Fruit fly (Drosophila melanogaster): Measurements from ENCODE around the gene Meltrin.

Gene Meltrin

DNA sequence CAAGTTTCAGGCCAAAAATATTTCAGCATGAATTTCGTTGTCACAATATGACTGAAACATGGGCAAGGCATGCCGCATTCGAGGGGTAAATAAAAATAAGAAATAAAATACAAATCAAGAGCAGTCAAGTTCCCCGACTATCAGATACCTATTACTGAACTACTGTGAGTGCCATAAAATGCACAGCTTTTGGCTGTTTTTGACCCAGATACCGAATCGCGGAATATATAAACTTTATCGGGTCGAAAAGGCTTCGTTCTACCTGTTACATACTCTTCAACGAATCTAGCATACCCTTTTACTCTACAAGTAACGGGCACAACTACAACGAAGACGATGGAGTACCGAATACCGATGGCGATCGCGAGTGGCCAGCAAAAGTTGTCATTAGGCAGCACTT is 9.8 kb upstream of the Meltrin start (continued):
- peak; percentile 74 for TF ChIP-seq dmrt99B (tag; optimal IDR thresholded peaks at IDR 0.05)
- peak; percentile 37 for TF ChIP-seq CG9876 (GFP tag; optimal IDR thresholded peaks at IDR 0.05)
- TF ChIP-seq CG5245 (GFP tag; optimal IDR thresholded peaks at IDR 0.05), result no peak
- no peak for TF ChIP-seq CG4707 (GFP tag; optimal IDR thresholded peaks at IDR 0.05)
- no peak; the same call in 1 of the 2 replicates for TF ChIP-seq CG43689 (GFP tag; IDR thresholded peaks at IDR 0.05)
- TF ChIP-seq hb (GFP tag; IDR thresholded peaks at IDR 0.05; ENCODE audit: partially characterized antibody), result peak; percentile 74; the same call in 2 of the 3 replicates
- peak; percentile 70 for TF ChIP-seq CG10366 (GFP tag; IDR thresholded peaks at IDR 0.05)
- peak; percentile 45 for TF ChIP-seq Chrac-16 (GFP tag; optimal IDR thresholded peaks at IDR 0.05)
- peak; percentile 50 to 54 for TF ChIP-seq Hr51 (GFP tag; optimal IDR thresholded peaks at IDR 0.05)
- peak; percentile 56 for TF ChIP-seq repo (GFP tag; optimal IDR thresholded peaks at IDR 0.05)
- peak; percentile 30 for TF ChIP-seq az2 (GFP tag; optimal IDR thresholded peaks at IDR 0.05)
- TF ChIP-seq ab (GFP tag; optimal IDR thresholded peaks at IDR 0.05), result peak; percentile 20
- TF ChIP-seq CG3838 (GFP tag; optimal IDR thresholded peaks at IDR 0.05), result no peak
- peak; percentile 89 for TF ChIP-seq sd (tag; optimal IDR thresholded peaks at IDR 0.05)
- no peak for TF ChIP-seq CG6272 (GFP tag; IDR thresholded peaks at IDR 0.05)
- no peak for TF ChIP-seq CG8924 (tag; optimal IDR thresholded peaks at IDR 0.05)
- TF ChIP-seq CG11504 (tag; optimal IDR thresholded peaks at IDR 0.05), result peak; percentile 57
- TF ChIP-seq CG12219 (GFP tag; optimal IDR thresholded peaks at IDR 0.05), result peak; percentile 25
- peak; percentile 89 for TF ChIP-seq Rfx (GFP tag; IDR thresholded peaks at IDR 0.05)
- TF ChIP-seq CG13296 (GFP tag; optimal IDR thresholded peaks at IDR 0.05), result peak; percentile 19
- peak; percentile 50; the same call in 1 of the 2 replicates for TF ChIP-seq CG32767 (GFP tag; IDR thresholded peaks at IDR 0.05)
- TF ChIP-seq zen2 (GFP tag; IDR thresholded peaks at IDR 0.05; ENCODE audit: partially characterized antibody), result no peak
- TF ChIP-seq ind (GFP tag; optimal IDR thresholded peaks at IDR 0.05), result peak; percentile 71
- 0 out of 3 replicates have a peak, but pooled peaks have one; percentile 32 for TF ChIP-seq mld (GFP tag; IDR thresholded peaks at IDR 0.05; ENCODE audit: partially characterized antibody)
- TF ChIP-seq CG13123 (GFP tag; optimal IDR thresholded peaks at IDR 0.05), result no peak
- no peak for TF ChIP-seq CG15011 (GFP tag; optimal IDR thresholded peaks at IDR 0.05)
- TF ChIP-seq z (GFP tag; IDR thresholded peaks at IDR 0.05), result no peak
- no peak for TF ChIP-seq Hand (GFP tag; optimal IDR thresholded peaks at IDR 0.05)
- TF ChIP-seq hkb (optimal IDR thresholded peaks at IDR 0.05), result no peak
- TF ChIP-seq hkb (GFP tag; IDR thresholded peaks at IDR 0.05), result peak; percentile 57; the same call in 1 of the 2 replicates
- peak; percentile 33 for TF ChIP-seq CG9727 (GFP tag; optimal IDR thresholded peaks at IDR 0.05)
- TF ChIP-seq CG7357 (GFP tag; IDR thresholded peaks at IDR 0.05), result peak; percentile 64; the same call in 2 of the 3 replicates
- TF ChIP-seq Doc3 (GFP tag; IDR thresholded peaks at IDR 0.05; ENCODE audit: partially characterized antibody), result no peak
- no peak for TF ChIP-seq Bdp1 (GFP tag; optimal IDR thresholded peaks at IDR 0.05)
- no peak for TF ChIP-seq ro (GFP tag; IDR thresholded peaks at IDR 0.05)
- TF ChIP-seq CG2875 (GFP tag; optimal IDR thresholded peaks at IDR 0.05), result no peak
- TF ChIP-seq CG12155 (GFP tag; optimal IDR thresholded peaks at IDR 0.05), result peak; percentile 29
- no peak for TF ChIP-seq CG18262 (tag; optimal IDR thresholded peaks at IDR 0.05)
- peak; percentile 51 for TF ChIP-seq CG1603 (tag; optimal IDR thresholded peaks at IDR 0.05)
- peak; percentile 81 for TF ChIP-seq CG11456 (GFP tag; IDR thresholded peaks at IDR 0.05)
- TF ChIP-seq Scr (GFP tag; IDR thresholded peaks at IDR 0.05; ENCODE audit: partially characterized antibody), result peak; percentile 57
- TF ChIP-seq vfl (GFP tag; optimal IDR thresholded peaks at IDR 0.05), result no peak
- TF ChIP-seq cwo (GFP tag; optimal IDR thresholded peaks at IDR 0.05), result peak; percentile 31
- peak; percentile 41 for TF ChIP-seq CG1647 (GFP tag; optimal IDR thresholded peaks at IDR 0.05)
- peak; percentile 25 for TF ChIP-seq CG12391 (tag; optimal IDR thresholded peaks at IDR 0.05)
- no peak for TF ChIP-seq Sin3A (optimal IDR thresholded peaks at IDR 0.05)
- peak; percentile 52 for TF ChIP-seq her (GFP tag; optimal IDR thresholded peaks at IDR 0.05)
- TF ChIP-seq CG16863 (GFP tag; optimal IDR thresholded peaks at IDR 0.05), result peak; percentile 26
- peak; percentile 66; the same call in 1 of the 2 replicates for TF ChIP-seq rib (GFP tag; IDR thresholded peaks at IDR 0.05)
- TF ChIP-seq bcd (GFP tag; optimal IDR thresholded peaks at IDR 0.05), result no peak
- TF ChIP-seq cato (GFP tag; optimal IDR thresholded peaks at IDR 0.05; ENCODE audit: borderline replicate concordance), result no peak

All from whole organism, embryonic.